Worm (Caenorhabditis elegans) whole organism, L1 larva: ENCODE results near the gene osm-1.

Source experiments
- blmp-1 ChIP-seq: fragments of 150-350 bp; optimal IDR thresholded peaks from 2 replicates; lab custom pipeline; 2014; ENCODE audit warnings: missing biosample characterization, missing genetic modification characterization
- ceh-82 ChIP-seq, 3 experiments: fragments of 150-350 bp in 1 of 3; sonication (generic microtip) in 2 of 3; optimal IDR thresholded peaks; 2 replicates each; lab custom pipeline; 2014 to 2017; ENCODE audit warnings: missing biosample characterization in 3 of 3, missing genetic modification characterization in 3 of 3
- dpl-1 ChIP-seq, 3 experiments: fragments of 150-350 bp in 2 of 3; sonication (generic microtip) in 1 of 3; optimal IDR thresholded peaks; 2 replicates each; lab custom pipeline; 2014 to 2017; ENCODE audit warnings: missing biosample characterization in 3 of 3, missing genetic modification characterization in 3 of 3, missing genetic modification reagents in 3 of 3
- fkh-10 ChIP-seq: sonication (generic microtip); optimal IDR thresholded peaks from 2 replicates; lab custom pipeline; 2017; ENCODE audit warnings: missing biosample characterization, missing genetic modification reagents, missing genetic modification characterization
- jun-1 ChIP-seq: fragments of 150-350 bp; optimal IDR thresholded peaks from 2 replicates; lab custom pipeline; 2014; ENCODE audit warnings: missing biosample characterization, missing genetic modification reagents, missing genetic modification characterization
- lin-15B ChIP-seq: fragments of 150-350 bp; sonication (generic microtip); optimal IDR thresholded peaks from 3 replicates; lab custom pipeline; 2014; ENCODE audit warnings: missing biosample characterization, missing genetic modification characterization
- lsy-2 ChIP-seq, 2 experiments: fragments of 150-350 bp; optimal IDR thresholded peaks; 2 replicates each; lab custom pipeline; 2014; ENCODE audit warnings: missing biosample characterization in 2 of 2, missing genetic modification characterization in 2 of 2
- mdl-1 ChIP-seq, 2 experiments: fragments of 150-350 bp; optimal IDR thresholded peaks; 2 replicates each; lab custom pipeline; 2014 to 2017; ENCODE audit warnings: missing biosample characterization in 2 of 2, missing genetic modification characterization in 2 of 2, inconsistent platforms in 1 of 2
- nhr-11 ChIP-seq: fragments of 150-350 bp; optimal IDR thresholded peaks from 2 replicates; lab custom pipeline; 2014; ENCODE audit warnings: missing biosample characterization, missing genetic modification characterization
- nhr-71 ChIP-seq: sonication (generic microtip); optimal IDR thresholded peaks from 2 replicates; lab custom pipeline; 2016; ENCODE audit warnings: mild to moderate bottlenecking, missing genetic modification characterization, moderate library complexity, missing compliant biosample characterization
- snpc-4 ChIP-seq: fragments of 150-350 bp; optimal IDR thresholded peaks from 2 replicates; lab custom pipeline; 2014; ENCODE audit warnings: missing biosample characterization, missing genetic modification characterization
- sptf-1 ChIP-seq: fragments of 150-350 bp; optimal IDR thresholded peaks from 2 replicates; lab custom pipeline; 2014; ENCODE audit warnings: missing biosample characterization, missing genetic modification characterization
- vab-15 ChIP-seq: sonication (generic microtip); optimal IDR thresholded peaks from 2 replicates; lab custom pipeline; 2017; ENCODE audit warnings: missing genotype, mild to moderate bottlenecking, missing genetic modification characterization, missing compliant biosample characterization

DNA sequence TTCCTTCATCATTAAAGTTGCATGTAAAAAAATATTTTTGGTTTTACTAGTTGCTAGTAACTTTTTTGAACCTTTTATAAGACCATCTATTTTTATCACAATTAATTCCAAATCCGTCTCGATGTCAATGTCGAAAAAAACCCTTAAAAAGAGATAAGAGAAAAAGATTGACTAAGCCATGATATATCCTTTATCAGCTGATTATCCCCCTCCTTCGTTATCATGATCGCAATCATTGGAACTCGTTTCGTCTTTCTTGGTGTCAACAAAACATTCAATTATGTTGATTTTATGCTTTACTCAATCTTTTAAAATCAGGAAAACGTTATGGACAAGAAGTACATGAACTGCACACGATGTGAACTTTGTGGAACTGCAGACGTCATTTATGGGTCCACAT, 17.6 kb downstream of the osm-1 start, which contains the start of gene K08B5.1:
- no peak for TF ChIP-seq dpl-1 (GFP tag; optimal IDR thresholded peaks at IDR 0.05; lab: Kevin White, UChicago)
- no peak for TF ChIP-seq nhr-11
- TF ChIP-seq vab-15 (tag; lab: Kevin White, UChicago) = no peak
- TF ChIP-seq sptf-1 (tag; lab: Kevin White, UChicago) = no peak
- TF ChIP-seq ceh-82 (tag; optimal IDR thresholded peaks at IDR 0.05; lab: Kevin White, UChicago) = no peak
- TF ChIP-seq snpc-4 = no peak
- peak; percentile 50 for TF ChIP-seq blmp-1 (tag; lab: Kevin White, UChicago)
- no peak for TF ChIP-seq jun-1 (tag; lab: Kevin White, UChicago)
- TF ChIP-seq mdl-1 (tag; optimal IDR thresholded peaks at IDR 0.05; lab: Kevin White, UChicago) = no peak
- no peak for TF ChIP-seq lsy-2 (tag; optimal IDR thresholded peaks at IDR 0.05; lab: Kevin White, UChicago)
- no peak for TF ChIP-seq lin-15B (tag; lab: Kevin White, UChicago)
- no peak for TF ChIP-seq fkh-10
- TF ChIP-seq nhr-71 (tag; lab: Kevin White, UChicago) = no peak
